Worm (Caenorhabditis elegans) whole organism, L2 larva: Measurements from ENCODE around the gene ced-11.

Experiments used
- ceh-82 ChIP-seq: fragments of 150-350 bp; optimal IDR thresholded peaks from 2 replicates; lab custom pipeline; 2014; ENCODE audit warnings: missing biosample characterization, missing genetic modification characterization
- lsy-2 ChIP-seq, 2 experiments: fragments of 150-350 bp in 1 of 2; sonication (generic microtip) in 1 of 2; optimal IDR thresholded peaks; 2 replicates each; lab custom pipeline; 2014 to 2017; ENCODE audit warnings: missing biosample characterization in 2 of 2, missing genetic modification characterization in 2 of 2
- nhr-12 ChIP-seq: fragments of 150-350 bp; optimal IDR thresholded peaks from 2 replicates; lab custom pipeline; 2014; ENCODE audit warnings: missing biosample characterization, missing genetic modification characterization
- sma-3 ChIP-seq: sonication (generic microtip); optimal IDR thresholded peaks from 2 replicates; lab custom pipeline; 2016; ENCODE audit warnings: missing genetic modification reagents, missing genetic modification characterization, missing compliant biosample characterization
- unc-39 ChIP-seq: fragments of 150-350 bp; optimal IDR thresholded peaks from 2 replicates; lab custom pipeline; 2014; ENCODE audit warnings: missing biosample characterization, missing genetic modification characterization
- ztf-11 ChIP-seq: sonication (generic microtip); optimal IDR thresholded peaks from 2 replicates; lab custom pipeline; 2017; ENCODE audit warnings: missing biosample characterization, missing genetic modification characterization

- TF ChIP-seq ztf-11 (tag; lab: Kevin White, UChicago) (no peak), unc-39 (no peak), lsy-2 (tag; optimal IDR thresholded peaks at IDR 0.05; lab: Kevin White, UChicago) (no peak), ceh-82 (tag; lab: Kevin White, UChicago) (no peak), nhr-12 (tag; lab: Kevin White, UChicago) (no peak), sma-3 (GFP tag; lab: Kevin White, UChicago) (no peak)
Observed at ce11 chrIII:9114076-9114475, 5.3 kb upstream of the ced-11 start.
